Fruit fly (Drosophila melanogaster) whole organism, embryonic: Measurements from ENCODE around the gene MYPT-75D.
A peak's percentile ranks its signal among the peaks of the same experiment; 100 is the strongest.

Source experiments
- Ada2b ChIP-seq: fragments of 200-800 bp; sonication (Bioruptor generic); IDR thresholded peaks from 2 replicates; pipeline ENCODE4 v1.3.6; 2022; ENCODE audit warnings: missing biosample characterization, missing genetic modification characterization
- Adf1 ChIP-seq: fragments of 200-800 bp; sonication (Bioruptor generic); IDR thresholded peaks from 2 replicates; pipeline ENCODE4 v1.3.6; 2022; ENCODE audit warnings: missing biosample characterization, missing genetic modification characterization
- Atf6 ChIP-seq: fragments of 200-800 bp; sonication (Bioruptor generic); IDR thresholded peaks from 2 replicates; pipeline ENCODE4 v1.3.6; 2022; ENCODE audit warnings: missing biosample characterization, missing genetic modification characterization
- Bgb ChIP-seq: fragments of 200-800 bp; sonication (Bioruptor generic); IDR thresholded peaks from 2 replicates; pipeline ENCODE4 v1.3.6; 2022; ENCODE audit warnings: missing biosample characterization, missing genetic modification characterization; ENCODE audit not compliant: partially characterized antibody
- CG10565 ChIP-seq: fragments of 200-800 bp; sonication (Bioruptor generic); optimal IDR thresholded peaks from 3 replicates; lab custom pipeline; 2016; ENCODE audit warnings: missing biosample characterization, mild to moderate bottlenecking, missing genetic modification characterization
- CG11504 ChIP-seq: fragments of 200-800 bp; sonication (Bioruptor generic); optimal IDR thresholded peaks from 3 replicates; lab custom pipeline; 2019; ENCODE audit warnings: missing biosample characterization, mild to moderate bottlenecking, missing genetic modification characterization, moderate library complexity
- CG12391 ChIP-seq: fragments of 200-800 bp; sonication (Bioruptor generic); optimal IDR thresholded peaks from 3 replicates; lab custom pipeline; 2018; ENCODE audit warnings: missing biosample characterization, mild to moderate bottlenecking, missing genetic modification characterization, moderate library complexity
- CG12659 ChIP-seq: fragments of 200-800 bp; sonication (Bioruptor generic); optimal IDR thresholded peaks from 3 replicates; lab custom pipeline; 2017; ENCODE audit warnings: mild to moderate bottlenecking, missing biosample characterization, missing genetic modification reagents, missing genetic modification characterization
- CG1603 ChIP-seq: fragments of 200-800 bp; sonication (Bioruptor generic); optimal IDR thresholded peaks from 2 replicates; lab custom pipeline; 2019; ENCODE audit warnings: missing biosample characterization, mild to moderate bottlenecking, missing genetic modification characterization, moderate library complexity
- CG1832 ChIP-seq: fragments of 200-800 bp; sonication (Bioruptor generic); optimal IDR thresholded peaks from 2 replicates; lab custom pipeline; 2017; ENCODE audit warnings: missing biosample characterization, mild to moderate bottlenecking, missing genetic modification characterization, inconsistent platforms
- CG2199 ChIP-seq: fragments of 200-800 bp; sonication (Bioruptor generic); IDR thresholded peaks from 3 replicates; pipeline ENCODE4 v1.3.6; 2022; ENCODE audit warnings: missing biosample characterization, missing genetic modification characterization
- CG34422 ChIP-seq: fragments of 200-800 bp; sonication (Bioruptor generic); IDR thresholded peaks from 3 replicates; pipeline ENCODE4 v1.3.6; 2022; ENCODE audit warnings: missing biosample characterization, missing genetic modification characterization
- CG6254 ChIP-seq: fragments of 200-800 bp; sonication (Bioruptor generic); optimal IDR thresholded peaks from 3 replicates; lab custom pipeline; 2017; ENCODE audit warnings: mild to moderate bottlenecking, missing biosample characterization, missing genetic modification reagents, missing genetic modification characterization
- CG7357 ChIP-seq: fragments of 200-800 bp; sonication (Bioruptor generic); IDR thresholded peaks from 3 replicates; pipeline ENCODE4 v1.3.6; 2022; ENCODE audit warnings: missing biosample characterization, missing genetic modification characterization
- CG7786 ChIP-seq: fragments of 200-800 bp; sonication (Bioruptor generic); optimal IDR thresholded peaks from 2 replicates; lab custom pipeline; 2016; ENCODE audit warnings: missing biosample characterization, missing genetic modification characterization
- CTCF ChIP-seq: fragments of 200-800 bp; sonication (Bioruptor generic); optimal IDR thresholded peaks from 2 replicates; lab custom pipeline; 2017; ENCODE audit warnings: missing biosample characterization, mild to moderate bottlenecking, missing genetic modification characterization, moderate library complexity
- Dfd ChIP-seq, 2 experiments: fragments of >200 bp; optimal IDR thresholded peaks; 2 replicates each; lab custom pipeline; 2017; ENCODE audit warnings: missing biosample characterization in 2 of 2, missing genetic modification characterization in 2 of 2
- E2f1 ChIP-seq: fragments of 200-800 bp; sonication (Bioruptor generic); IDR thresholded peaks from 2 replicates; pipeline ENCODE4 v1.3.6; 2022; ENCODE audit warnings: missing biosample characterization, missing genetic modification characterization
- Elba2 ChIP-seq: fragments of 200-800 bp; sonication (Bioruptor generic); optimal IDR thresholded peaks from 3 replicates; lab custom pipeline; 2016; ENCODE audit warnings: missing biosample characterization, missing genetic modification characterization
- Ets65A ChIP-seq: fragments of 200-800 bp; sonication (Bioruptor generic); peaks from one replicate; lab custom pipeline; 2016; ENCODE audit warnings: missing biosample characterization, missing genetic modification characterization
- Hey ChIP-seq: fragments of 200-800 bp; sonication (Bioruptor generic); optimal IDR thresholded peaks from 3 replicates; lab custom pipeline; 2018; ENCODE audit warnings: missing biosample characterization, mild to moderate bottlenecking, missing genetic modification characterization
- Med ChIP-seq: fragments of 200-800 bp; sonication (Bioruptor generic); peaks from one replicate; lab custom pipeline; 2016; ENCODE audit warnings: missing biosample characterization, missing genetic modification characterization, mild to moderate bottlenecking, inconsistent platforms, moderate library complexity
- Pdp1 ChIP-seq, 2 experiments: fragments of 200-800 bp; sonication (Bioruptor generic); optimal IDR thresholded peaks; 3 replicates each; lab custom pipeline; 2016; ENCODE audit warnings: missing biosample characterization in 2 of 2, missing genetic modification characterization in 2 of 2, mild to moderate bottlenecking in 1 of 2, moderate library complexity in 1 of 2
- Trl ChIP-seq, 3 experiments: fragments of >200 bp in 2 of 3; fragments of 200-800 bp in 1 of 3; sonication (Bioruptor generic) in 1 of 3; optimal IDR thresholded peaks; 2 replicates in 1 of 3; 3 replicates in 2 of 3; lab custom pipeline; 2016 to 2017; ENCODE audit warnings: missing biosample characterization in 1 of 3, missing genetic modification characterization in 1 of 3
- ara ChIP-seq: fragments of 200-800 bp; sonication (Bioruptor generic); IDR thresholded peaks from 2 replicates; pipeline ENCODE4 v1.3.6; 2022; ENCODE audit warnings: missing biosample characterization, missing genetic modification characterization
- chinmo ChIP-seq: fragments of 200-800 bp; sonication (Bioruptor generic); IDR thresholded peaks from 4 replicates; pipeline ENCODE4 v1.3.6; 2022; ENCODE audit warnings: missing biosample characterization, missing genetic modification characterization; ENCODE audit not compliant: partially characterized antibody
- crol ChIP-seq: fragments of 200-800 bp; sonication (Bioruptor generic); IDR thresholded peaks from 2 replicates; pipeline ENCODE4 v1.3.6; 2022; ENCODE audit warnings: missing biosample characterization, missing genetic modification characterization
- dmrt99B ChIP-seq: fragments of 200-800 bp; sonication (Bioruptor generic); optimal IDR thresholded peaks from 2 replicates; lab custom pipeline; 2018; ENCODE audit warnings: missing biosample characterization, mild to moderate bottlenecking, missing genetic modification characterization, moderate library complexity
- fd96Cb ChIP-seq: fragments of 200-800 bp; sonication (Bioruptor generic); optimal IDR thresholded peaks from 2 replicates; lab custom pipeline; 2018; ENCODE audit warnings: missing biosample characterization, mild to moderate bottlenecking, missing genetic modification characterization, moderate library complexity
- gcm ChIP-seq: fragments of 200-800 bp; sonication (Bioruptor generic); optimal IDR thresholded peaks from 2 replicates; lab custom pipeline; 2019; ENCODE audit warnings: missing biosample characterization, mild to moderate bottlenecking, missing genetic modification characterization, moderate library complexity
- ind ChIP-seq: fragments of 200-800 bp; sonication (Bioruptor generic); optimal IDR thresholded peaks from 3 replicates; lab custom pipeline; 2016; ENCODE audit warnings: missing biosample characterization, missing genetic modification characterization
- jing ChIP-seq: fragments of 200-800 bp; sonication (Bioruptor generic); optimal IDR thresholded peaks from 2 replicates; lab custom pipeline; 2018; ENCODE audit warnings: missing biosample characterization, mild to moderate bottlenecking, missing genetic modification characterization
- lola ChIP-seq, 3 experiments: fragments of >200 bp in 2 of 3; fragments of 200-800 bp in 1 of 3; sonication (Bioruptor generic) in 1 of 3; optimal IDR thresholded peaks; 2 replicates each; lab custom pipeline; 2017 to 2019; ENCODE audit warnings: missing biosample characterization in 3 of 3, missing genetic modification characterization in 3 of 3, mild to moderate bottlenecking in 1 of 3, moderate library complexity in 1 of 3
- sens ChIP-seq: fragments of 200-800 bp; sonication (Bioruptor generic); peaks from one replicate; lab custom pipeline; 2016; ENCODE audit warnings: missing biosample characterization, missing genetic modification characterization
- sens-2 ChIP-seq: fragments of 200-800 bp; sonication (Bioruptor generic); IDR thresholded peaks from 2 replicates; pipeline ENCODE4 v1.3.6; 2022; ENCODE audit warnings: missing biosample characterization, missing genetic modification characterization
- slp2 ChIP-seq: fragments of 200-800 bp; sonication (Bioruptor generic); optimal IDR thresholded peaks from 2 replicates; lab custom pipeline; 2016; ENCODE audit warnings: missing biosample characterization, missing genetic modification characterization
- sna ChIP-seq: fragments of 200-800 bp; sonication (Bioruptor generic); IDR thresholded peaks from 2 replicates; pipeline ENCODE4 v1.3.6; 2022; ENCODE audit warnings: missing biosample characterization, missing genetic modification characterization; ENCODE audit not compliant: partially characterized antibody
- toy ChIP-seq: fragments of 200-800 bp; sonication (Bioruptor generic); IDR thresholded peaks from 2 replicates; pipeline ENCODE4 v1.3.6; 2022; ENCODE audit warnings: missing biosample characterization, missing genetic modification characterization
- tup ChIP-seq: fragments of 200-800 bp; sonication (Bioruptor generic); optimal IDR thresholded peaks from 2 replicates; lab custom pipeline; 2016; ENCODE audit warnings: missing biosample characterization, mild to moderate bottlenecking, missing genetic modification characterization, moderate library complexity
- unpg ChIP-seq: fragments of 200-800 bp; sonication (Bioruptor generic); optimal IDR thresholded peaks from 3 replicates; lab custom pipeline; 2018; ENCODE audit warnings: missing biosample characterization, mild to moderate bottlenecking, missing genetic modification characterization, moderate library complexity

The MYPT-75D gene

dm6 chr3L:18640584-18641527 lies 15.1 kb downstream of the MYPT-75D start (continued):
- TF ChIP-seq Pdp1 (GFP tag; optimal IDR thresholded peaks at IDR 0.05; lab: Kevin White, UChicago) (peak; percentile 78 to 96), toy (GFP tag; lab: Robert Waterston, UW) (peak; percentile 97), ara (GFP tag; lab: Robert Waterston, UW) (peak; percentile 95), chinmo (GFP tag; lab: Robert Waterston, UW) (no peak), E2f1 (GFP tag; lab: Robert Waterston, UW) (peak; percentile 97), CG12391 (tag; lab: Kevin White, UChicago) (peak; percentile 89), fd96Cb (tag; lab: Kevin White, UChicago) (peak; percentile 84), slp2 (GFP tag; lab: Kevin White, UChicago) (peak; percentile 88), CG34422 (GFP tag; lab: Robert Waterston, UW) (peak; percentile 98), CG7786 (GFP tag; lab: Kevin White, UChicago) (peak; percentile 97), ind (GFP tag; lab: Kevin White, UChicago) (peak; percentile 92), CG1603 (tag; lab: Kevin White, UChicago) (peak; percentile 88), jing (GFP tag; lab: Kevin White, UChicago) (peak; percentile 85), CG10565 (GFP tag; lab: Kevin White, UChicago) (peak; percentile 30), CG6254 (GFP tag; lab: Kevin White, UChicago) (peak; percentile 63)
- TF ChIP-seq, all 482 proteins: peak for 422

dm6 chr3L:18643222-18643621 lies 17.5 kb downstream of the MYPT-75D start:
- TF ChIP-seq lola (GFP tag; optimal IDR thresholded peaks at IDR 0.05; lab: Kevin White, UChicago) (no peak), Trl (optimal IDR thresholded peaks at IDR 0.05; lab: Kevin White, UChicago) (no peak), Trl (GFP tag; optimal IDR thresholded peaks at IDR 0.05; lab: Kevin White, UChicago) (no peak), Ets65A (peak; percentile 78), sens-2 (GFP tag; lab: Robert Waterston, UW) (no peak)
- TF ChIP-seq, all 482 proteins: peak for 1

DNA sequence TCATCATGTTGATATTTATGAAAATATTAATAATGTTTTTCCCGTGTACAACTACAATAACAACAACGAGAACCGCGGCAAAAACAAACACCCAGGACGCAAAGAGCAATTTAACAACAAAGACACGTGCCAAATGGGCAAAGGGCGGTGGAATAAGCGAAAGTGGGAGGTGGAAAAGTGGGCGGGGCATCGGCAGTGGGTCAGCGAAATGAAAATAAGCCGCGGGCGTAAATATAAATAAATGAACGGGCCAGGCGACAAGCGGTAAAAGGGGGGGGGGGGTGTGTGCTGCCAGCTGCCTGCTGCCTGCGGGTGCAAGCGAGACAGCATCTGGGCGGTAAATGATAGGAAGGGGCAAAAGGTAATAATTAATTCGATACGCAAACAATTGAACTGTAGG lies 28.0 kb downstream of the MYPT-75D start:
- TF ChIP-seq Hey (tag; lab: Kevin White, UChicago) (peak; percentile 70), unpg (GFP tag; lab: Kevin White, UChicago) (no peak), CG7357 (GFP tag; lab: Robert Waterston, UW) (0 out of 3 replicates have a peak, but pooled peaks have one; percentile 8), Med (peak; percentile 68), CG1832 (GFP tag; lab: Kevin White, UChicago) (peak; percentile 37), Ada2b (GFP tag; lab: Robert Waterston, UW) (0 out of 2 replicates have a peak, but pooled peaks have one; percentile 16), Ets65A (peak; percentile 54), CG12659 (GFP tag; lab: Kevin White, UChicago) (no peak), Atf6 (GFP tag; lab: Robert Waterston, UW) (no peak), crol (peak; percentile 61), Bgb (GFP tag; lab: Robert Waterston, UW) (no peak), sens (GFP tag; lab: Kevin White, UChicago) (peak; percentile 75)
- TF ChIP-seq, all 482 proteins: peak for 8

DNA sequence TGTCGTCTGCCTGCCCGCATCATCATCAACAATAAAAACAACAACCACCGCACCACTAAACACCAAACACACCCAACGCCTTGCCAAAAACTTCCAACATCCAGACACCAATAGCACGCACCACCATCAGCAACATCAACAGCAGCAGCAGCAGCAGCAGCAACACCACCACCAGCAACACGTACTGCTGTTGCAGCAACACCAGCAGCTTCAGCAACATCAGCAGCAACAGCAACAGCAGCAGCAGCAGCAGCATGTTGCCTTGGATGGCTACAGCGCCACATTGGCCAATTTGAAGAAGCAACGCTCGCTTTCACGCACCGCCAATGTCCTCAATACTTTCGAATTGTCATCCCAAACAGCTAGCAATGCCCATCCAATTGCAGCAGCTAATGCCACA lies 39.8 kb downstream of the MYPT-75D start:
- TF ChIP-seq Med (peak; percentile 16), Dfd (GFP tag; optimal IDR thresholded peaks at IDR 0.05; lab: Kevin White, UChicago) (peak in 1 of 2 experiments; percentile 35), Adf1 (GFP tag; lab: Robert Waterston, UW) (peak; percentile 17; the same call in 1 of the 2 replicates), CG2199 (GFP tag; lab: Robert Waterston, UW) (0 out of 3 replicates have a peak, but pooled peaks have one; percentile 38), sna (GFP tag; lab: Robert Waterston, UW) (0 out of 2 replicates have a peak, but pooled peaks have one; percentile 18), dmrt99B (tag; lab: Kevin White, UChicago) (no peak), CG11504 (tag; lab: Kevin White, UChicago) (peak; percentile 99), Elba2 (no peak), tup (GFP tag; lab: Kevin White, UChicago) (no peak), gcm (GFP tag; lab: Kevin White, UChicago) (peak; percentile 54), CTCF (GFP tag; lab: Kevin White, UChicago) (peak; percentile 7)
- TF ChIP-seq, all 482 proteins: peak for 8
